Worm (Caenorhabditis elegans): ENCODE measurements around the gene rsp-7.

DNA sequence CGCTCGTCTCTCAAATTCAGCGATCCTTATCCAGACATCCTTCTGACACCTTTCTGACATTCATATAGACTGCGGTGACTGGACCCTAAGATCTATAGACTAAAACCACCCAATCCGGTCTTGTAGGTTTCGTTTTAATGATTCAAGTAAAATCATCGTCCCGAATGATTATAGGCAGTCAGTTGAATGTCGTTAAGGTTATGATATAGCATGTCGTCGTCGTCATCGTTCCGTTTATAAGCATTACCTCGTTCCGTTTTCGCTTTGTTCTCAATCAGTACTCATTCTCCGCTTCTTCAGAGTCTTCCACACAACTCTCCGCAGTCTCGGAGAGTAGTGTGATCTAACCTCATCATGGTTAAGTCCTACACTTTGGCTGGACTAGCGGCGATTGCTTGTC is 49.7 kb downstream of the rsp-7 start, which contains the start of gene bli-1:
- TF ChIP-seq hlh-13 (GFP tag; optimal IDR thresholded peaks at IDR 0.05) (no peak), unc-86 (tag; optimal IDR thresholded peaks at IDR 0.05) (no peak), ama-1 (optimal IDR thresholded peaks at IDR 0.05) (no peak), pag-3 (tag; optimal IDR thresholded peaks at IDR 0.05; ENCODE audit: borderline replicate concordance) (no peak), pax-1 (tag; optimal IDR thresholded peaks at IDR 0.05) (no peak), K09A11.1 (tag; optimal IDR thresholded peaks at IDR 0.05; ENCODE audit: insufficient read depth) (no peak), dve-1 (tag; optimal IDR thresholded peaks at IDR 0.05) (no peak), ref-2 (tag; optimal IDR thresholded peaks at IDR 0.05) (no peak), pha-4 (tag; optimal IDR thresholded peaks at IDR 0.05) (no peak), elt-4 (tag; optimal IDR thresholded peaks at IDR 0.05) (no peak), hlh-6 (tag; optimal IDR thresholded peaks at IDR 0.05) (no peak), ceh-19 (GFP tag; optimal IDR thresholded peaks at IDR 0.05) (no peak), hlh-30 (tag; optimal IDR thresholded peaks at IDR 0.05; ENCODE audit: insufficient read depth) (no peak), ceh-30 (tag; optimal IDR thresholded peaks at IDR 0.05) (no peak)
